Fruit fly (Drosophila melanogaster): Measurements from ENCODE around the gene Rpp14b.
A peak's percentile ranks its signal among the peaks of the same experiment; 100 is the strongest.

The Rpp14b gene

DNA sequence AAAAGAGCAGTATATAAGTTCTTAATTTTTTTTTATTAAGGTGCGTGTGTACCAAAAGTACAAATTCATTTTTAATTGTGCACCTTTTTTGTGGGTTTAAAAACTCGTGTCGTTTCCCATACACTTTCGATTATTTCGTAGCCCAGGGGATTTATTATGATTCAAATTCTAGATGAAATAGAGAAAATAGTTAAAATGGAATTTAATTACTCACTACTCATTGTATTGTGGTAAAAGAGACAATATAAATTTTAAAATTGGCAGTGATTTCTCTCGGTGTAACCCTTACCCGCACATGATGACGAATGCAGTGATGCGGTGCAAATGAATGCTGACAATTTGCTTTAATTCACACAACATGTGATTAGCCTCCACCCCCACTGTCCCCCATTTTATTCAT, 27.5 kb downstream of the Rpp14b start (continued):
- TF ChIP-seq Smox (GFP tag; optimal IDR thresholded peaks at IDR 0.05) (peak; percentile 45), Lpt (GFP tag; optimal IDR thresholded peaks at IDR 0.05) (no peak), CG8632 (GFP tag; optimal IDR thresholded peaks at IDR 0.05) (peak; percentile 13), fkh (GFP tag; optimal IDR thresholded peaks at IDR 0.05) (no peak), Hr39 (GFP tag; optimal IDR thresholded peaks at IDR 0.05) (peak; percentile 61), topi (GFP tag; optimal IDR thresholded peaks at IDR 0.05) (peak; percentile 64), Ets96B (tag; optimal IDR thresholded peaks at IDR 0.05) (no peak), fd59A (GFP tag; optimal IDR thresholded peaks at IDR 0.05) (no peak), CG8119 (GFP tag; IDR thresholded peaks at IDR 0.05) (no peak), CG11902 (GFP tag; optimal IDR thresholded peaks at IDR 0.05) (peak; percentile 14), Eip75B (GFP tag; optimal IDR thresholded peaks at IDR 0.05) (no peak), Hr4 (GFP tag; optimal IDR thresholded peaks at IDR 0.05) (peak; percentile 15), CG3919 (GFP tag; optimal IDR thresholded peaks at IDR 0.05) (peak; percentile 32), CG7368 (GFP tag; optimal IDR thresholded peaks at IDR 0.05) (no peak), Gug (GFP tag; IDR thresholded peaks at IDR 0.05) (no peak)

DNA sequence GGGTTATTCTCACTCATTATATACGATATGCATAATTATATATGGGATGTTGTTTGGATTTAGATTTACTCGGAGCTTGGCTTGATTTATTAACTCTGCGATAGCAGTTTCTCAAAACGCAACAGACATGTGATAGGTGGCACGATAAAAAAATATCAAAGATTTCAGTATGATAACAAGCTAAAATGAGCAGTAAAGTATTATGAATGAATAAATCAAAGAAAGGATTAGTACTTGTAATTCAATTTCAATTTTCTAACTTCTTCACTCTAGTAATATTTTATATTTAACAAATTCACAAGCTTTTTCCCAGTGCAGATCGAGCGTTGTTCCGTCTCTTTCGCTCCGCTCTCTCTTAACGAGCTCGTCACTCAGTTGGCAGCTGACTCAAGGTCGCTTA, 28.4 kb downstream of the Rpp14b start:
- TF ChIP-seq Sox14 (GFP tag; optimal IDR thresholded peaks at IDR 0.05) (peak; percentile 0), CG31627 (GFP tag; optimal IDR thresholded peaks at IDR 0.05) (peak; percentile 4), Hr39 (GFP tag; optimal IDR thresholded peaks at IDR 0.05) (peak; percentile 6), svp (GFP tag) (peak; percentile 37), CG3032 (tag; optimal IDR thresholded peaks at IDR 0.05) (no peak), Ets21C (GFP tag; optimal IDR thresholded peaks at IDR 0.05) (no peak), esn (GFP tag; optimal IDR thresholded peaks at IDR 0.05) (peak; percentile 26), topi (GFP tag; optimal IDR thresholded peaks at IDR 0.05) (peak; percentile 6), Eip78C (GFP tag) (peak; percentile 58), Hr4 (GFP tag; optimal IDR thresholded peaks at IDR 0.05) (peak; percentile 3), Smox (GFP tag; optimal IDR thresholded peaks at IDR 0.05) (peak; percentile 15)

DNA sequence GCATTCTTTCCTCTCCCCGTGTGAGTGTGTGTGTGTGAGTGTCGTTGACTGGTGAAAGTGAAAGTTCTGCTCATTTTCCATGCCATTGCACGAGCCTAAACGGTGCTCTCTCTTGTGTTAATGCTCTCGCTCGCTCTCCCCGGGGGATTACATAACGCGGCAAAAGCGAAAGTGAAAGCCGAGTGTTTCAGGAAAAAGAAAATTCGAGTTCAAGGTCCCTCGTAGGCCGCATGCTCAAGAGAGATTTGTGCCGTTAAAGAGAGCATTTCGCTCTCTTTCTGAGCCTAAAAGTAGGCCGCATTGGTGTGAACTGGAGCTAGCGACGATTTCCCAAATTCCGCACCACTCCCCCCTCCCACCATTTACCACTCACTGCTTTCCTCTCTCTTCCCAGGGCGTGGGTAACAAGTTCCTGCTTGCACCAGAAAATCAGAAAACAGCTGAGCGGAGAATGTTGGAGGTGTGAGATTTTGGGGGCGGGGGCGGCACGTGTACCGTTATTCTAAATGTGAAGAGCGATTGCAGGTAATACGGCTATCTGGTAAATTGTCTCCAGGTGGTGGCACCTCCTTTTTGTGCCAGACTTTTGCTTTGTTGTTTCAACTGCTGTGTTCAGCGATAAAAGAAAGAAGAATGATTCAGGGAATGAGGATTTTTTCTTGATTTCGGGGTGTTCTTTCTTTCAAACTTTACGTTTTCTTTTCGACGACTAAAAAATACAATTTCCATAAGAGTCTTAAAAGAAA, 34.7 kb downstream of the Rpp14b start:
- TF ChIP-seq spab (GFP tag; optimal IDR thresholded peaks at IDR 0.05) (peak; percentile 2), Lpt (GFP tag; optimal IDR thresholded peaks at IDR 0.05) (no peak), net (GFP tag; optimal IDR thresholded peaks at IDR 0.05) (no peak), Sox14 (GFP tag; optimal IDR thresholded peaks at IDR 0.05) (no peak), Eip75B (GFP tag; optimal IDR thresholded peaks at IDR 0.05) (peak; percentile 53), Eip78C (GFP tag) (peak; percentile 22), CG1621 (tag; optimal IDR thresholded peaks at IDR 0.05) (peak; percentile 7), CG6276 (GFP tag; optimal IDR thresholded peaks at IDR 0.05) (peak; percentile 14), dsx (GFP tag; optimal IDR thresholded peaks at IDR 0.05; ENCODE audit: poor library complexity, severe bottlenecking) (peak; percentile 12), CG3032 (tag; optimal IDR thresholded peaks at IDR 0.05) (peak; percentile 18), Hr39 (GFP tag; optimal IDR thresholded peaks at IDR 0.05) (no peak), Blimp-1 (GFP tag; optimal IDR thresholded peaks at IDR 0.05) (peak; percentile 66), CG9139 (GFP tag; optimal IDR thresholded peaks at IDR 0.05) (peak; percentile 26), ss (GFP tag; optimal IDR thresholded peaks at IDR 0.05) (peak in 1 of 2 experiments; percentile 62), vri (GFP tag; optimal IDR thresholded peaks at IDR 0.05) (no peak), CG16779 (tag; optimal IDR thresholded peaks at IDR 0.05) (peak; percentile 21), Ets96B (tag; optimal IDR thresholded peaks at IDR 0.05) (peak; percentile 20), Sox102F (GFP tag; optimal IDR thresholded peaks at IDR 0.05) (no peak), eg (GFP tag; IDR thresholded peaks at IDR 0.05) (0 out of 3 replicates have a peak, but pooled peaks have one; percentile 29), CG6808 (GFP tag; optimal IDR thresholded peaks at IDR 0.05) (peak; percentile 20), acj6 (GFP tag; optimal IDR thresholded peaks at IDR 0.05) (no peak), CG32006 (GFP tag; optimal IDR thresholded peaks at IDR 0.05) (peak; percentile 24), CG6163 (GFP tag; IDR thresholded peaks at IDR 0.05) (peak; percentile 51; the same call in 2 of the 3 replicates)

Data from whole organism, prepupa.